Worm (Caenorhabditis elegans): ENCODE measurements around the gene H12D21.11.

H12D21.11 gene

DNA sequence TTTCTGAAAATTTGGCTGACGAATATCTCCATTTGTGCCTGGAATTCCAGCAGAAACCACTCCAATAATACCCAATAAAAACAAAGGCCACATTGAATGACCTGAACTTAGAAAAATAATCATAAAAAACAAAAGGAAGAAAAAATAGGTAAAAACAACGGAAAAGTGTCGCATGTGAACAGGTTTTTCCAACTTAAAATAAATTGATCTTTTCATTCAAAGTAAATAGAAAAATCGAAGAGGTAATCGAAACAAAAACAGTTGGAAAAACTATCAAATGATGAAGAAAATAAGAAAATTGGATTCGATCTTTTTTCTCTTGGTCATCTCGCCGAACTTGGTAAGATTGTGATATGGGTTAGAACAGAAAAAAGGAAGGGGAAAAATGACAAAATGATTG, 5.8 kb downstream of the H12D21.11 start, which contains the start of gene zmp-4:
zmp-4 (minus strand) TSS at position 101 of the 400 bp plus-strand sequence.
- no peak for TF ChIP-seq ceh-58 (GFP tag; IDR thresholded peaks at IDR 0.05)
- no peak for TF ChIP-seq ZK185.1 (tag; optimal IDR thresholded peaks at IDR 0.05; ENCODE audit: poor library complexity, severe bottlenecking)
- TF ChIP-seq ztf-18 (tag; optimal IDR thresholded peaks at IDR 0.05): no peak
- TF ChIP-seq tlf-1 (GFP tag; optimal IDR thresholded peaks at IDR 0.05): no peak
- no peak for TF ChIP-seq ceh-40 (GFP tag; IDR thresholded peaks at IDR 0.05)
- TF ChIP-seq athp-1 (tag; optimal IDR thresholded peaks at IDR 0.05): no peak
- no peak for TF ChIP-seq bed-1 (GFP tag; IDR thresholded peaks at IDR 0.05)
- no peak for TF ChIP-seq ceh-27 (GFP tag; optimal IDR thresholded peaks at IDR 0.05)
- no peak for TF ChIP-seq B0336.3 (GFP tag; IDR thresholded peaks at IDR 0.05)
- no peak for TF ChIP-seq lin-54 (GFP tag; optimal IDR thresholded peaks at IDR 0.05)
- no peak for TF ChIP-seq mel-28 (tag; optimal IDR thresholded peaks at IDR 0.05; ENCODE audit: borderline replicate concordance)

- TF ChIP-seq Y79H2A.3 (GFP tag; conservative IDR thresholded peaks at IDR 0.05) (no peak), bed-2 (GFP tag; IDR thresholded peaks at IDR 0.05) (no peak), ztf-3 (GFP tag; optimal IDR thresholded peaks at IDR 0.05) (no peak), nfyb-1 (GFP tag; IDR thresholded peaks at IDR 0.05) (no peak), hlh-26 (GFP tag; conservative IDR thresholded peaks at IDR 0.05) (no peak), madf-6 (GFP tag; IDR thresholded peaks at IDR 0.05) (no peak), T26A5.8 (tag; optimal IDR thresholded peaks at IDR 0.05) (no peak), F52B5.7 (tag; optimal IDR thresholded peaks at IDR 0.05) (no peak), snpc-4 (GFP tag; optimal IDR thresholded peaks at IDR 0.05) (no peak), snpc-4 (tag; optimal IDR thresholded peaks at IDR 0.05) (no peak), lin-54 (GFP tag; optimal IDR thresholded peaks at IDR 0.05) (no peak), F22D6.2 (tag; optimal IDR thresholded peaks at IDR 0.05) (no peak), C17E4.6 (GFP tag; IDR thresholded peaks at IDR 0.05) (no peak), tbp1 (GFP tag; optimal IDR thresholded peaks at IDR 0.05) (no peak), madf-3 (GFP tag; IDR thresholded peaks at IDR 0.05) (no peak), F57A8.1 (GFP tag; optimal IDR thresholded peaks at IDR 0.05) (no peak), F39B2.1 (GFP tag; IDR thresholded peaks at IDR 0.05) (no peak), attf-3 (GFP tag; conservative IDR thresholded peaks at IDR 0.05) (no peak), chd-7 (tag; optimal IDR thresholded peaks at IDR 0.05) (no peak)
Observed at ce11 chrV:14924104-14924503, 8.4 kb downstream of the H12D21.11 start, which contains the start of gene srg-54. srg-54 (minus strand) TSS chrV:14924204.

- no peak for TF ChIP-seq ets-4 (GFP tag; optimal IDR thresholded peaks at IDR 0.05)
- no peak for TF ChIP-seq madf-10 (tag; optimal IDR thresholded peaks at IDR 0.05)
- TF ChIP-seq repo-1 (tag; optimal IDR thresholded peaks at IDR 0.05): no peak
- no peak for TF ChIP-seq mel-28 (tag; optimal IDR thresholded peaks at IDR 0.05; ENCODE audit: borderline replicate concordance)
- no peak for TF ChIP-seq akir-1 (GFP tag; optimal IDR thresholded peaks at IDR 0.05)
- TF ChIP-seq dpff-1 (tag; optimal IDR thresholded peaks at IDR 0.05): no peak
- TF ChIP-seq xnd-1 (tag; optimal IDR thresholded peaks at IDR 0.05): no peak
- TF ChIP-seq Y56A3A.18 (GFP tag; IDR thresholded peaks at IDR 0.05): no peak
Observed at ce11 chrV:14928248-14928647, 12.5 kb downstream of the H12D21.11 start, which contains the start of gene srg-55. srg-55 (minus strand) TSS chrV:14928348.

ce11 chrV:14930168-14930567, 14.5 kb downstream of the H12D21.11 start:
- TF ChIP-seq K12H6.12 (tag; optimal IDR thresholded peaks at IDR 0.05) (peak; percentile 21), F23B12.7 (tag; optimal IDR thresholded peaks at IDR 0.05; ENCODE audit: insufficient read depth) (no peak)
